Worm (Caenorhabditis elegans) whole organism, midembryonic: ENCODE measurements around the gene Y39A1A.20.
"Not testable (repeated sequence)": the region's sequence is repeated elsewhere in the genome, so short reads cannot be mapped to it uniquely, and the experiment has no call there.

Source experiments
- T22C8.4 ChIP-seq: fragments of 200-800 bp; sonication (Bioruptor generic); IDR thresholded peaks from 2 replicates; pipeline ENCODE4 v1.3.6; 2022; ENCODE audit warnings: missing genetic modification characterization, missing compliant biosample characterization
- cog-1 ChIP-seq: sonication (generic microtip); optimal IDR thresholded peaks from 2 replicates; lab custom pipeline; 2016; ENCODE audit warnings: missing genetic modification characterization, missing compliant biosample characterization
- flt-1 ChIP-seq: fragments of 200-800 bp; sonication (Bioruptor generic); IDR thresholded peaks from 2 replicates; pipeline ENCODE4 v1.3.6; 2022; ENCODE audit warnings: missing genetic modification characterization, missing compliant biosample characterization
- klf-2 ChIP-seq: fragments of 200-800 bp; sonication (Bioruptor generic); conservative IDR thresholded peaks from 2 replicates; pipeline ENCODE4 v1.3.6; 2022; ENCODE audit warnings: missing genetic modification reagents, missing genetic modification characterization, missing compliant biosample characterization
- med-1 ChIP-seq: sonication (generic microtip); optimal IDR thresholded peaks from 2 replicates; lab custom pipeline; 2017; ENCODE audit warnings: missing genetic modification characterization, mild to moderate bottlenecking, missing compliant biosample characterization, antibody characterized with exemption, missing genetic modification reagents; ENCODE audit not compliant: insufficient read depth
- ref-1 ChIP-seq: fragments of 200-800 bp; sonication (Bioruptor generic); conservative IDR thresholded peaks from 2 replicates; pipeline ENCODE4 v1.3.6; 2022; ENCODE audit warnings: missing genetic modification reagents, missing genetic modification characterization, missing compliant biosample characterization
- tab-1 ChIP-seq: fragments of 200-800 bp; sonication (Bioruptor generic); IDR thresholded peaks from 2 replicates; pipeline ENCODE4 v1.3.6; 2022; ENCODE audit warnings: missing genetic modification characterization, missing compliant biosample characterization
- ztf-23 ChIP-seq: fragments of 200-800 bp; sonication (Bioruptor generic); IDR thresholded peaks from 2 replicates; pipeline ENCODE4 v1.3.6; 2022; ENCODE audit warnings: missing genetic modification reagents, missing genetic modification characterization, missing compliant biosample characterization
- ztf-29 ChIP-seq: fragments of 200-800 bp; sonication (Bioruptor generic); IDR thresholded peaks from 2 replicates; pipeline ENCODE4 v1.3.6; 2022; ENCODE audit warnings: missing genetic modification reagents, missing genetic modification characterization, missing compliant biosample characterization

Gene Y39A1A.20

ce11 chrIII:10700460-10700859 lies at the start of gene Y39A1A.20:
Gene Y39A1A.20, minus strand, starts transcription at chrIII:10700560.
- no peak for TF ChIP-seq flt-1 (GFP tag; lab: Robert Waterston, UW)
- no peak for TF ChIP-seq ztf-23
- no peak for TF ChIP-seq T22C8.4 (GFP tag; lab: Robert Waterston, UW)
- no peak for TF ChIP-seq ztf-29
- TF ChIP-seq ref-1 (GFP tag; lab: Robert Waterston, UW) = no peak
- TF ChIP-seq klf-2 = no peak
- no peak for TF ChIP-seq med-1
- TF ChIP-seq tab-1 = no peak
- TF ChIP-seq cog-1 (tag; lab: Kevin White, UChicago) = no peak

ce11 chrIII:10750043-10750442 lies 49.7 kb upstream of the Y39A1A.20 start, which contains the start of gene enu-3.6:
Gene enu-3.6, plus strand, starts transcription at chrIII:10750434.
- not testable (repeated sequence) for TF ChIP-seq ztf-29; tab-1; flt-1 (GFP tag; lab: Robert Waterston, UW)

- no peak for TF ChIP-seq ref-1 (GFP tag; lab: Robert Waterston, UW)
- peak; percentile 50 for TF ChIP-seq cog-1 (tag; lab: Kevin White, UChicago)
- TF ChIP-seq tab-1 = no peak
- no peak for TF ChIP-seq flt-1 (GFP tag; lab: Robert Waterston, UW)
- peak; percentile 100 for TF ChIP-seq ztf-23
- TF ChIP-seq med-1 = no peak
- TF ChIP-seq klf-2 = no peak
- no peak for TF ChIP-seq ztf-29
- TF ChIP-seq T22C8.4 (GFP tag; lab: Robert Waterston, UW) = peak; percentile 72
Observed at ce11 chrIII:10747620-10748479, 47.5 kb upstream of the Y39A1A.20 start, which contains the start of the genes ran-1 and dkc-1. Gene ran-1, minus strand, starts transcription at chrIII:10747728. Gene dkc-1, plus strand, starts transcription at chrIII:10748429.

DNA sequence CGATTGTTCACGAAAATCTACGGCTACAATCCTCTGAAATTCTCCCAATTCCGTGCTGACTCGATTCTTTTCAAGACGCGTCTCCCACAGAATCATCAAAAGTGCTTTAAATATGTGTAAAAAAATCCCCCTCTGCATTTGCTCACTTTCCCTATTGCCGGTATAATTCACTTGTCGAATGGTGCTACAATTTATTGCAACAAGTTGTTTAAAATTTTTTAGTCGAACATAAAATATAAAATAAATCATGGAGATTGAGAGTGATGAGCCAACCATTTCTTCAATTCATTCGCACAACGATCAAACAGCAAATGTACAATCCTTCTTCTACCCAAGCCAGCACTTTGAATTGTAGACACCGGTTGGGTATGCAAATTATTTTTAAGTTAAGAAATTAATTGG lies 46.0 kb upstream of the Y39A1A.20 start:
- no peak for TF ChIP-seq ref-1 (GFP tag; lab: Robert Waterston, UW)
- TF ChIP-seq cog-1 (tag; lab: Kevin White, UChicago) = no peak
- no peak for TF ChIP-seq ztf-23
- no peak for TF ChIP-seq flt-1 (GFP tag; lab: Robert Waterston, UW)
- TF ChIP-seq klf-2 = no peak
- no peak for TF ChIP-seq ztf-29
- no peak for TF ChIP-seq tab-1
- TF ChIP-seq T22C8.4 (GFP tag; lab: Robert Waterston, UW) = no peak
- TF ChIP-seq med-1 = no peak

ce11 chrIII:10742382-10742860 lies 42.1 kb upstream of the Y39A1A.20 start, which contains the start of the genes tbb-1 and rib-2:
Gene tbb-1, minus strand, starts transcription at chrIII:10742432.
Gene rib-2, plus strand, starts transcription at chrIII:10742810.
- TF ChIP-seq cog-1 (tag; lab: Kevin White, UChicago) (no peak), ztf-23 (peak; percentile 97)

DNA sequence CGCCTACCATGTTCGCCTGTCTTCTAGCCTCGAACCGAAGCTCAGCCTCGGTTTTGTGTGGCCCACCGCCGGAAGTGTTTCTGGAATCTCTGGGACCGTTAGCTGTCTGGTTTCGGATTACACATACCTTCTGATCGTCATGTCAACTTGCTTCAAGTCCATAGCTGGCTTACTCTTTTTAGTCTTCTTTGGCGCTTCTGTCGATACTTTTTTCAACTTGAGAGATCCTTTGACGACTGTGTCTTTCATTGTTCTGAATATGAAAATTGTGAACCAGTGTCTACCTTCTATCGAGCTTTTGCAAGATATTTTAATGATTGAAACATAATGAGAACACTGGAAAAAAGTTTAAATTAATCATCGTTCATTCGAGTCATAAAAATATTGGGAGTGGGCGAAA lies 40.2 kb upstream of the Y39A1A.20 start, which contains the start of gene K01G5.8:
K01G5.8 (minus strand) TSS at position 255 of the 400 bp plus-strand sequence.
- TF ChIP-seq ref-1 (GFP tag; lab: Robert Waterston, UW) (no peak), T22C8.4 (GFP tag; lab: Robert Waterston, UW) (no peak), cog-1 (tag; lab: Kevin White, UChicago) (no peak), flt-1 (GFP tag; lab: Robert Waterston, UW) (no peak), tab-1 (no peak), med-1 (no peak), ztf-29 (no peak), klf-2 (no peak), ztf-23 (no peak)

ce11 chrIII:10739902-10740301 lies 39.5 kb upstream of the Y39A1A.20 start:
- TF ChIP-seq ref-1 (GFP tag; lab: Robert Waterston, UW) (no peak), klf-2 (no peak), tab-1 (no peak), med-1 (no peak), ztf-23 (peak; percentile 83), ztf-29 (no peak), cog-1 (tag; lab: Kevin White, UChicago) (no peak), T22C8.4 (GFP tag; lab: Robert Waterston, UW) (no peak), flt-1 (GFP tag; lab: Robert Waterston, UW) (0 out of 2 replicates have a peak, but pooled peaks have one; percentile 51)

DNA sequence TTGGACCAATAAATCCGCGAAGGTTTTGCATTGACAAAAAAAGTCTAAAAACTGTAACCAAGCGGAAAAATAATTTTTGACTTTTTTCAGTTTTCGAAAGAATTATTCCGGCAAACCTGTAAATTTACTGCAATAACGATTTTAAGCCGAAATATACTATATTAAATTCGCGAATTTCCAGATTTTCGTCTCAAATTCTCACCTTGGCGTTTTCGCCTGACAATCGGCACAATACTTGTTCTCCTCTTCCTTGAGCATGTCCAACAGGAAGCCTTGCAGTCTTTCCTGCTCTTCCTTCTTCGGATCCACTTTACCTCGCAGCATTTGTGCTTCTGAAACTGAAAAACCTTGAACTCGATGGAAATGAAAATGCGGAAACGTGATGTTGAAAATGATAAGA lies 39.1 kb upstream of the Y39A1A.20 start, which contains the start of gene smap-1:
smap-1 (minus strand) TSS at position 338 of the 400 bp plus-strand sequence.
- TF ChIP-seq tab-1 (no peak), med-1 (no peak), ztf-23 (no peak), ztf-29 (no peak), klf-2 (no peak), ref-1 (GFP tag; lab: Robert Waterston, UW) (no peak), cog-1 (tag; lab: Kevin White, UChicago) (no peak), flt-1 (GFP tag; lab: Robert Waterston, UW) (no peak), T22C8.4 (GFP tag; lab: Robert Waterston, UW) (no peak)

- TF ChIP-seq med-1 (no peak), T22C8.4 (GFP tag; lab: Robert Waterston, UW) (no peak), ztf-23 (no peak), tab-1 (no peak), flt-1 (GFP tag; lab: Robert Waterston, UW) (no peak), klf-2 (no peak), cog-1 (tag; lab: Kevin White, UChicago) (no peak), ref-1 (GFP tag; lab: Robert Waterston, UW) (no peak), ztf-29 (no peak)
Observed at ce11 chrIII:10738081-10738480, 37.7 kb upstream of the Y39A1A.20 start.

DNA sequence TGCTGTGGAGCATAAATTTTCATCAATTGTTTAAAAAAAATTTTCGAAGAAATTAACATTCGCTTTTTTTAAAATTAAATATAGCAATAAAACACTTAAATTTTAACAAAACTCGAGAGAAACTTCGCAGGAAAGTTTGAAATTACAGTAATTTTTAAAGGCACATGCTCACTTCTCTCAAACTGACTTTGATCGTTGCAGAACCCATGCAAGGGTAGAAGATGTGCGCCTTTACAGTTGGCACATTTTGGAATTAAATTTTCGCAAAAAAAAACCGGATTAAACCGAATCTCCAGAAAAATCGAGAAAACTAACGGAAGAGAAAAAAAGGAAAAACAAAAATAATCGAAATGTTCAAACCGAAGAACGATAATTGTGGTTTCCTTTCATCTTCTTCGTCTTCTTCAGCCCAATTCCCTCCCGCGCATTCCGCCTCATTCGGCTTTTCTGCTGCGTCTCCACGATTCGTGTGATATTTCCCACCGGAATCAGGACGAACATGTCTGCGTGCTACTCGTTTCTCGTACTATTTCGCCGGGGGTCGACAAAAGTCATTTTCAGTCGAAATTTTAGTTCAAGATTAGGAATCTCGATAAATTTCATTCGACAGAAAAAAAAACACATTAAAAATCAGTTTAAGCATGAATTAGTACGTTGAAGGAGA lies 36.1 kb upstream of the Y39A1A.20 start:
- TF ChIP-seq med-1 (no peak), ref-1 (GFP tag; lab: Robert Waterston, UW) (no peak), flt-1 (GFP tag; lab: Robert Waterston, UW) (no peak), cog-1 (tag; lab: Kevin White, UChicago) (no peak), ztf-23 (no peak), klf-2 (no peak), tab-1 (no peak), T22C8.4 (GFP tag; lab: Robert Waterston, UW) (no peak), ztf-29 (no peak)
